Worm (Caenorhabditis elegans): ENCODE results near the gene ufd-2.

DNA sequence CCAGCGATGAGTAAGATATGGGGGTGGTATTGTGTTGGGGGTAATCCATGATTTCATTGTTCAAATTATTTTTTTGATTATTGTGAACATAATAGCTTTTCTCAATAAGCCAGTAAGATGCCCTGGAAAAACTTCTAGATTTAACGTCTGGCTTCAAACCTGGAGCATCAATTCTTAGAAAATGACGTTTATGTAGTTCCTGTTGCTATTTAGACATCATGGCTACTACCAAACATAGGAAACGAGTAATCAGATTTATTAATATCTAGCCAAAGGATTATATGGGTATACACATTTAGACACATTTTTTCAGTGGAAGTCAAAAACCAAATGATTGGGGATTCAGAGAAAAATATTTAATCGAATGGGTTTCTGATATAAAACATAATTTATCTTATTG, 3.0 kb upstream of the ufd-2 start:
- TF ChIP-seq ama-1 (optimal IDR thresholded peaks at IDR 0.05) = no peak
- no peak for TF ChIP-seq tbx-11 (GFP tag; IDR thresholded peaks at IDR 0.05)
- no peak for TF ChIP-seq flt-1 (GFP tag; IDR thresholded peaks at IDR 0.05)

Measured in whole organism, early embryonic.